Worm (Caenorhabditis elegans) whole organism, L1 larva: ENCODE measurements around the gene R05C11.2.

ENCODE experiments used
- C16A3.4 ChIP-seq: fragments of 150-350 bp; optimal IDR thresholded peaks from 2 replicates; lab custom pipeline; 2014; ENCODE audit warnings: missing biosample characterization, missing genetic modification characterization
- F16B12.6 ChIP-seq: fragments of 150-350 bp; optimal IDR thresholded peaks from 2 replicates; lab custom pipeline; 2014; ENCODE audit warnings: missing biosample characterization, missing genetic modification characterization
- ama-1 ChIP-seq: fragments of 150-350 bp; optimal IDR thresholded peaks from 2 replicates; lab custom pipeline; 2014
- dpl-1 ChIP-seq, 3 experiments: fragments of 150-350 bp in 2 of 3; sonication (generic microtip) in 1 of 3; optimal IDR thresholded peaks; 2 replicates each; lab custom pipeline; 2014 to 2017; ENCODE audit warnings: missing biosample characterization in 3 of 3, missing genetic modification characterization in 3 of 3, missing genetic modification reagents in 3 of 3
- elt-3 ChIP-seq, 6 experiments: fragments of 150-350 bp in 1 of 6; sonication (generic microtip); optimal IDR thresholded peaks; 2 replicates each; lab custom pipeline; 2017 to 2018; ENCODE audit warnings: missing biosample characterization in 6 of 6, missing genetic modification characterization in 6 of 6, inconsistent platforms in 1 of 6
- mdl-1 ChIP-seq, 2 experiments: fragments of 150-350 bp; optimal IDR thresholded peaks; 2 replicates each; lab custom pipeline; 2014 to 2017; ENCODE audit warnings: missing biosample characterization in 2 of 2, missing genetic modification characterization in 2 of 2, inconsistent platforms in 1 of 2
- nhr-77 ChIP-seq: fragments of 150-350 bp; optimal IDR thresholded peaks from 2 replicates; lab custom pipeline; 2014; ENCODE audit warnings: missing biosample characterization, missing genetic modification characterization
- pqm-1 ChIP-seq: sonication (generic microtip); optimal IDR thresholded peaks from 3 replicates; lab custom pipeline; 2017; ENCODE audit warnings: missing biosample characterization, missing genetic modification characterization
- rnt-1 ChIP-seq: sonication (generic microtip); optimal IDR thresholded peaks from 2 replicates; lab custom pipeline; 2016; ENCODE audit warnings: mild to moderate bottlenecking, missing genetic modification characterization, moderate library complexity, missing compliant biosample characterization
- skn-1 ChIP-seq: fragments of 150-350 bp; optimal IDR thresholded peaks from 2 replicates; lab custom pipeline; 2014; ENCODE audit warnings: missing biosample characterization, missing genetic modification characterization
- sptf-1 ChIP-seq: fragments of 150-350 bp; optimal IDR thresholded peaks from 2 replicates; lab custom pipeline; 2014; ENCODE audit warnings: missing biosample characterization, missing genetic modification characterization
- ztf-11 ChIP-seq, 2 experiments: sonication (generic microtip); optimal IDR thresholded peaks; 2 replicates each; lab custom pipeline; 2016 to 2017; ENCODE audit warnings: missing genetic modification characterization in 2 of 2, missing biosample characterization in 1 of 2, missing compliant biosample characterization in 1 of 2

DNA sequence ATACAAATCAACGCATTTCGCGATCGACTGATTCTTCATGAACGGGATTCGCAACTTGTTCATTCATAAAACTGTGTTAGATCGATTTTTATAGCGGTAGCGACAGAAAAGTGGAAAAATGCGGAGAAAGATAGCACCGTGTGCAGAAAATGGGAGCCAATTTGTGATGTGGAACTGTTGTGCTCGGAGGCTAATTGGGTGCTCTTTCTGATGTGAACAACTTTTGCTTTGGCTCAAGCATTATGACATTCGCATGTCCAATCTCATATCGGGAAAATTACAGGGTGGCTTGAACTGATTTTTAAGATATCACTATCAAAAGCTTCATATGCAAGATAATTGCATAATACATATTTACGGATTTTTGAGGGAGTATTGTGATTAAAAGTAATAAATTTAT lies 40.9 kb upstream of the R05C11.2 start, which contains the start of gene C23H5.11:
- TF ChIP-seq nhr-77 (tag; lab: Kevin White, UChicago) = no peak
- TF ChIP-seq sptf-1 (tag; lab: Kevin White, UChicago) = no peak
- TF ChIP-seq ztf-11 (tag; optimal IDR thresholded peaks at IDR 0.05; lab: Kevin White, UChicago) = no peak
- TF ChIP-seq mdl-1 (tag; optimal IDR thresholded peaks at IDR 0.05; lab: Kevin White, UChicago) = no peak
- TF ChIP-seq ama-1 (lab: Kevin White, UChicago) = no peak
- TF ChIP-seq skn-1 (tag; lab: Kevin White, UChicago) = no peak
- TF ChIP-seq dpl-1 (GFP tag; optimal IDR thresholded peaks at IDR 0.05; lab: Kevin White, UChicago) = no peak
- no peak for TF ChIP-seq F16B12.6 (tag; lab: Kevin White, UChicago)
- no peak for TF ChIP-seq elt-3 (tag; optimal IDR thresholded peaks at IDR 0.05; lab: Kevin White, UChicago)
- no peak for TF ChIP-seq pqm-1 (tag; lab: Kevin White, UChicago)
- TF ChIP-seq rnt-1 = no peak
- TF ChIP-seq C16A3.4 (tag; lab: Kevin White, UChicago) = no peak
